Fruit fly (Drosophila melanogaster): ENCODE results near the gene mid.
A peak's percentile ranks its signal among the peaks of the same experiment; 100 is the strongest.

Gene mid

DNA sequence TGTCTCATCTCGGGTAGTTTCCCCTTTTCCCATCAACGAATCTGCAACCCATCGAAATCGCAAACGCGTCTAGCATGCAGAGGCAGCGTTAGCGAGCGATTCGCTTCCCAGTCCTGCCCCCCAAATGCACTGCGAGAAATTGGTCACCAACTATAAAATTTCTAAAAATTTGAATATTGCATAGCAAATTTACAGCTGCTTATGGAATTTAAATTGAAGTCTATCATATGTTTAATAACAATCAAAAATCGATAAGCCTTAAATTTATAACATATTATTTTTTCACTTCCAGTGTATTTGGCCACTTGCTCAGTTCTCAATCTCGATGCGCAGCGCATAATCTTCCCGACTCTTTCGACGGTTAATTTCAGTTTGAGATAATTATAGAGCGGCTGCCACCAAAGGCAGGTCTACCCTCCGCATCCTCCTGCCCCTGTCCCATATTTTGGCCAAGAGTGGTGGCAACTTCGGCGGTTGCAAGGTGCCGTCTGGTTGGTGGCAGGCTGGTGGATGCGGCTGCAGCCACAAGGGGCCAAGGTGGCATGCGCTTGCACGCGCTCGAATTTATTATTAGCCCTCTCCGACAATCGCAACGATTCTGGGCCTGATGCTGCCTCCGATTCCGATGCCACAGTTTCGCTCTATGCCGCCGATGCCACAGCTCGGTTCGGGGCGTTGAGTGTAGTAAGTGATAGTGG lies 34.4 kb upstream of the mid start (continued):
- TF ChIP-seq CG6854 (GFP tag; optimal IDR thresholded peaks at IDR 0.05) (no peak), Pdp1 (GFP tag; optimal IDR thresholded peaks at IDR 0.05) (peak in 1 of 2 experiments; percentile 8), CG11247 (GFP tag; IDR thresholded peaks at IDR 0.05) (no peak), zfh1 (GFP tag; IDR thresholded peaks at IDR 0.05) (0 out of 3 replicates have a peak, but pooled peaks have one; percentile 37), CG7271 (tag; optimal IDR thresholded peaks at IDR 0.05) (no peak), CG8924 (tag; optimal IDR thresholded peaks at IDR 0.05) (peak; percentile 18), grn (GFP tag; optimal IDR thresholded peaks at IDR 0.05) (no peak), tll (GFP tag; optimal IDR thresholded peaks at IDR 0.05) (no peak), D (optimal IDR thresholded peaks at IDR 0.05) (no peak), D (GFP tag; optimal IDR thresholded peaks at IDR 0.05) (peak; percentile 34), CG7357 (GFP tag; IDR thresholded peaks at IDR 0.05) (no peak), CG8290 (GFP tag; optimal IDR thresholded peaks at IDR 0.05) (no peak), CG8290 (tag; optimal IDR thresholded peaks at IDR 0.05) (no peak), klu (GFP tag; IDR thresholded peaks at IDR 0.05) (no peak), zen2 (GFP tag; IDR thresholded peaks at IDR 0.05; ENCODE audit: partially characterized antibody) (no peak), Bteb2 (GFP tag; optimal IDR thresholded peaks at IDR 0.05) (no peak), chm (GFP tag; IDR thresholded peaks at IDR 0.05) (no peak), dan (GFP tag; IDR thresholded peaks at IDR 0.05) (no peak), Atf-2 (GFP tag; optimal IDR thresholded peaks at IDR 0.05) (no peak), Awh (GFP tag; IDR thresholded peaks at IDR 0.05) (no peak), h (optimal IDR thresholded peaks at IDR 0.05) (no peak), CG34224 (GFP tag; IDR thresholded peaks at IDR 0.05; ENCODE audit: partially characterized antibody) (no peak), Nf-YC (tag; optimal IDR thresholded peaks at IDR 0.05) (no peak), ftz-f1 (GFP tag; optimal IDR thresholded peaks at IDR 0.05) (no peak), CG6813 (GFP tag; optimal IDR thresholded peaks at IDR 0.05) (no peak), CG4730 (GFP tag; IDR thresholded peaks at IDR 0.05) (no peak), Hsf (GFP tag; optimal IDR thresholded peaks at IDR 0.05) (no peak), Atf6 (GFP tag; IDR thresholded peaks at IDR 0.05) (no peak), CG11560 (tag; IDR thresholded peaks at IDR 0.05) (no peak), tx (GFP tag; optimal IDR thresholded peaks at IDR 0.05) (no peak), Med (GFP tag) (peak; percentile 65), pum (GFP tag; optimal IDR thresholded peaks at IDR 0.05) (no peak), gcm2 (GFP tag; optimal IDR thresholded peaks at IDR 0.05) (no peak), CG15696 (tag; optimal IDR thresholded peaks at IDR 0.05) (peak; percentile 44), CG13775 (GFP tag; optimal IDR thresholded peaks at IDR 0.05) (peak; percentile 38), MTF-1 (GFP tag; optimal IDR thresholded peaks at IDR 0.05; ENCODE audit: borderline replicate concordance) (no peak), NFAT (GFP tag; IDR thresholded peaks at IDR 0.05) (no peak), CG5180 (GFP tag; optimal IDR thresholded peaks at IDR 0.05) (no peak), abd-A (tag; optimal IDR thresholded peaks at IDR 0.05) (no peak), CG3163 (GFP tag; optimal IDR thresholded peaks at IDR 0.05) (no peak), mirr (GFP tag; optimal IDR thresholded peaks at IDR 0.05) (no peak), CG4282 (GFP tag; optimal IDR thresholded peaks at IDR 0.05) (no peak), crol (GFP tag; IDR thresholded peaks at IDR 0.05) (no peak), Hey (tag; optimal IDR thresholded peaks at IDR 0.05) (no peak), CG7372 (GFP tag; IDR thresholded peaks at IDR 0.05) (no peak), PHDP (tag; optimal IDR thresholded peaks at IDR 0.05) (peak; percentile 37), CG15269 (tag; optimal IDR thresholded peaks at IDR 0.05) (no peak), CG12391 (tag; optimal IDR thresholded peaks at IDR 0.05) (peak; percentile 53), disco-r (GFP tag; optimal IDR thresholded peaks at IDR 0.05) (no peak), Asciz (GFP tag; optimal IDR thresholded peaks at IDR 0.05) (peak; percentile 33), ab (GFP tag; optimal IDR thresholded peaks at IDR 0.05) (no peak)

All from whole organism, embryonic.